Worm (Caenorhabditis elegans) whole organism, L4/young adult: ENCODE results near the gene dnj-20.

ENCODE experiments used
- W03F9.2 ChIP-seq: fragments of 150-350 bp; optimal IDR thresholded peaks from 2 replicates; lab custom pipeline; 2014; ENCODE audit warnings: missing biosample characterization, missing genetic modification characterization
- him-1 ChIP-seq: sonication (generic microtip); optimal IDR thresholded peaks from 2 replicates; lab custom pipeline; 2016; ENCODE audit warnings: missing genotype, missing genetic modification reagents, missing genetic modification characterization, missing compliant biosample characterization

DNA sequence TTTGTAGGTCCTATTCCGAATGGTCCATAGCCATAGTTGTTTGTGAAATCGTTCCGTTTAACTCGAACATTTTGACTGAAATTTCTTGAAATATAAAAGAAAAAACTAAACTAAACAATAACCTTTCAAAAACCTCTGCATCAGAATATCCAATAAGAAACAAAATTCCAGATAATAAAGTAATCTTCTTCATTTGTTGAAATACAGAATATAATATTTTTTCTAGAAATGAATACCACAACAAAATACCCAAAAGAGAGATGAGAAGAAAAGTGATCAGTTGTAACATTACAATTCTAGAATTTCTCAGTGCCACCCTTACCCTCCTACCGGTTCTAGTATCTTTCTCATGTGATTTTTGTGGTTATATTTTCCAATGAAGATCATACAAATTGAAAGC, 29.7 kb upstream of the dnj-20 start, which contains the start of gene ZK1307.2:
- no peak for TF ChIP-seq him-1 (tag; lab: Kevin White, UChicago)
- no peak for TF ChIP-seq W03F9.2
